Worm (Caenorhabditis elegans) whole organism, L3 larva: ENCODE data around the gene F56C3.10.

Experiments
- R02D3.7 ChIP-seq: fragments of 150-350 bp; optimal IDR thresholded peaks from 2 replicates; lab custom pipeline; 2014; ENCODE audit warnings: missing biosample characterization, missing genetic modification characterization
- ZK546.5 ChIP-seq: sonication (generic microtip); optimal IDR thresholded peaks from 2 replicates; lab custom pipeline; 2017; ENCODE audit warnings: missing biosample characterization, missing genetic modification characterization
- elt-2 ChIP-seq: sonication (generic microtip); optimal IDR thresholded peaks from 2 replicates; lab custom pipeline; 2016; ENCODE audit warnings: missing genetic modification reagents, mild to moderate bottlenecking, missing genetic modification characterization, missing compliant biosample characterization
- fkh-2 ChIP-seq: fragments of 150-350 bp; optimal IDR thresholded peaks from 2 replicates; lab custom pipeline; 2014; ENCODE audit warnings: missing biosample characterization, missing genetic modification reagents, missing genetic modification characterization
- fos-1 ChIP-seq: fragments of 150-350 bp; optimal IDR thresholded peaks from 2 replicates; lab custom pipeline; 2014; ENCODE audit warnings: missing biosample characterization, missing genetic modification characterization
- jun-1 ChIP-seq: fragments of 150-350 bp; optimal IDR thresholded peaks from 2 replicates; lab custom pipeline; 2014; ENCODE audit warnings: missing biosample characterization, missing genetic modification reagents, missing genetic modification characterization
- nfya-1 ChIP-seq: sonication (generic microtip); optimal IDR thresholded peaks from 2 replicates; lab custom pipeline; 2017; ENCODE audit warnings: missing genetic modification characterization, mild to moderate bottlenecking, missing compliant biosample characterization, antibody characterized with exemption, moderate library complexity; ENCODE audit not compliant: insufficient read depth
- nhr-11 ChIP-seq: fragments of 150-350 bp; optimal IDR thresholded peaks from 2 replicates; lab custom pipeline; 2014; ENCODE audit warnings: missing biosample characterization, missing genetic modification characterization
- nhr-23 ChIP-seq: fragments of 150-350 bp; optimal IDR thresholded peaks from 2 replicates; lab custom pipeline; 2014; ENCODE audit warnings: missing biosample characterization, missing genetic modification reagents, missing genetic modification characterization
- nhr-28 ChIP-seq: fragments of 150-350 bp; optimal IDR thresholded peaks from 2 replicates; lab custom pipeline; 2014; ENCODE audit warnings: missing biosample characterization, missing genetic modification characterization
- nhr-77 ChIP-seq: fragments of 150-350 bp; optimal IDR thresholded peaks from 2 replicates; lab custom pipeline; 2014; ENCODE audit warnings: missing biosample characterization, missing genetic modification characterization
- pha-4 ChIP-seq: fragments of 150-350 bp; optimal IDR thresholded peaks from 2 replicates; lab custom pipeline; 2014; ENCODE audit warnings: missing biosample characterization, missing genetic modification reagents, missing genetic modification characterization
- pqm-1 ChIP-seq: fragments of 150-350 bp; optimal IDR thresholded peaks from 2 replicates; lab custom pipeline; 2017; ENCODE audit warnings: missing biosample characterization, missing genetic modification characterization, inconsistent platforms
- skn-1 ChIP-seq: fragments of 150-350 bp; optimal IDR thresholded peaks from 2 replicates; lab custom pipeline; 2014; ENCODE audit warnings: missing biosample characterization, missing genetic modification characterization
- snpc-4 ChIP-seq: fragments of 150-350 bp; optimal IDR thresholded peaks from 2 replicates; lab custom pipeline; 2014; ENCODE audit warnings: missing biosample characterization, missing genetic modification characterization

Gene F56C3.10

DNA sequence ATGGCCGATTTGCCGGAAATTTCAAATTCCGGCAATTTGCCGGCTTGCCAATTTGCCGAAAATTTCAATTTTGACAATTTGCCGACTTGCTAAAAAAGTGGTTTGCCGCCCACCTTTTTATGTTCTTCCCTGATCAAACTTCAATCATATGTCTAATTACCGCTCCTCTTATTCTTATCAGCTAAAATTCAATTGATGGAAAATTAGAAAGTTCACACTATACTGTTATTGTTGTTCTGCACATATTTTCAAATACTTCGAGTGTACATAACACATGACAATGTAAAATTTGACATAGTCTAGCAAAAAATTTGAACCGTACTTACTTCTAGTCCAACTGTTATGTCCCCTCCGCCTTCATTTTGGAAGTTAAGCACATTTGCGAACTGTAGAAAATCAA lies 43.6 kb downstream of the F56C3.10 start:
- TF ChIP-seq pqm-1 (peak; percentile 56), ZK546.5 (no peak), elt-2 (tag; lab: Kevin White, UChicago) (peak; percentile 58), pha-4 (tag; lab: Kevin White, UChicago) (peak; percentile 18), snpc-4 (tag; lab: Kevin White, UChicago) (no peak)

- peak; percentile 6 for TF ChIP-seq nfya-1
- peak; percentile 29 for TF ChIP-seq jun-1 (tag; lab: Kevin White, UChicago)
- no peak for TF ChIP-seq fos-1 (tag; lab: Kevin White, UChicago)
- no peak for TF ChIP-seq nhr-28 (tag; lab: Kevin White, UChicago)
- TF ChIP-seq R02D3.7 = no peak
- TF ChIP-seq skn-1 (tag; lab: Kevin White, UChicago) = no peak
- TF ChIP-seq nhr-23 (tag; lab: Kevin White, UChicago) = no peak
- TF ChIP-seq nhr-77 = no peak
- peak; percentile 96 for TF ChIP-seq pqm-1
- no peak for TF ChIP-seq nhr-11 (tag; lab: Kevin White, UChicago)
- peak; percentile 65 for TF ChIP-seq pha-4 (tag; lab: Kevin White, UChicago)
- TF ChIP-seq elt-2 (tag; lab: Kevin White, UChicago) = peak; percentile 97
- TF ChIP-seq fkh-2 = no peak
Observed at ce11 chrX:1337009-1337408, 44.5 kb downstream of the F56C3.10 start, which contains the start of gene ttr-37. TSS of gene ttr-37 (minus strand) at chrX:1337175.
